Worm (Caenorhabditis elegans) whole organism, L2 larva: ENCODE results near the gene sek-5.

Experiments
- alr-1 ChIP-seq: fragments of 150-350 bp; optimal IDR thresholded peaks from 2 replicates; lab custom pipeline; 2014; ENCODE audit warnings: missing biosample characterization, missing genetic modification characterization
- ama-1 ChIP-seq: fragments of 150-350 bp; optimal IDR thresholded peaks from 2 replicates; lab custom pipeline; 2018; ENCODE audit warnings: inconsistent platforms
- egl-27 ChIP-seq: sonication (generic microtip); optimal IDR thresholded peaks from 3 replicates; lab custom pipeline; 2017; ENCODE audit warnings: missing biosample characterization, missing genetic modification reagents, missing genetic modification characterization
- elt-1 ChIP-seq: fragments of 150-350 bp; optimal IDR thresholded peaks from 2 replicates; lab custom pipeline; 2014; ENCODE audit warnings: missing biosample characterization, missing genetic modification characterization
- elt-3 ChIP-seq: sonication (generic microtip); optimal IDR thresholded peaks from 2 replicates; lab custom pipeline; 2017; ENCODE audit warnings: missing biosample characterization, missing genetic modification characterization
- lin-13 ChIP-seq: fragments of 150-350 bp; optimal IDR thresholded peaks from 2 replicates; lab custom pipeline; 2014; ENCODE audit warnings: missing biosample characterization, missing genetic modification reagents, missing genetic modification characterization
- lin-39 ChIP-seq: fragments of 150-350 bp; optimal IDR thresholded peaks from 2 replicates; lab custom pipeline; 2014; ENCODE audit warnings: missing biosample characterization, missing genetic modification reagents, missing genetic modification characterization
- mab-5 ChIP-seq: fragments of 150-350 bp; optimal IDR thresholded peaks from 2 replicates; lab custom pipeline; 2014; ENCODE audit warnings: missing biosample characterization, missing genetic modification characterization
- nhr-77 ChIP-seq: fragments of 150-350 bp; optimal IDR thresholded peaks from 2 replicates; lab custom pipeline; 2014; ENCODE audit warnings: missing biosample characterization, missing genetic modification characterization
- peb-1 ChIP-seq: fragments of 150-350 bp; optimal IDR thresholded peaks from 2 replicates; lab custom pipeline; 2014; ENCODE audit warnings: missing biosample characterization, missing genetic modification characterization
- snpc-4 ChIP-seq: fragments of 150-350 bp; optimal IDR thresholded peaks from 2 replicates; lab custom pipeline; 2014; ENCODE audit warnings: missing biosample characterization, missing genetic modification characterization
- unc-62 ChIP-seq: fragments of 150-350 bp; optimal IDR thresholded peaks from 2 replicates; lab custom pipeline; 2014; ENCODE audit warnings: missing biosample characterization, missing genetic modification reagents, missing genetic modification characterization

ce11 chrX:5337959-5338358, 39.4 kb upstream of the sek-5 start, which contains the start of gene C26B9.3:
- no peak for TF ChIP-seq egl-27
- TF ChIP-seq ama-1 (lab: Kevin White, UChicago), result no peak
- no peak for TF ChIP-seq peb-1 (tag; lab: Kevin White, UChicago)
- no peak for TF ChIP-seq lin-13 (GFP tag; lab: Kevin White, UChicago)
- no peak for TF ChIP-seq mab-5
- TF ChIP-seq lin-39 (tag; lab: Kevin White, UChicago), result no peak
- no peak for TF ChIP-seq elt-3 (tag; lab: Kevin White, UChicago)
- no peak for TF ChIP-seq nhr-77 (tag; lab: Kevin White, UChicago)
- TF ChIP-seq alr-1 (tag; lab: Kevin White, UChicago), result no peak
- no peak for TF ChIP-seq unc-62 (GFP tag; lab: Kevin White, UChicago)
- no peak for TF ChIP-seq snpc-4 (tag; lab: Kevin White, UChicago)
- no peak for TF ChIP-seq elt-1 (tag; lab: Kevin White, UChicago)
